Fruit fly (Drosophila melanogaster) whole organism, embryonic: ENCODE data around the gene CG3703.
A peak's percentile ranks its signal among the peaks of the same experiment; 100 is the strongest.

Source experiments
- Atf-2 ChIP-seq: fragments of 200-800 bp; sonication (Bioruptor generic); optimal IDR thresholded peaks from 2 replicates; lab custom pipeline; 2016; ENCODE audit warnings: missing biosample characterization, missing genetic modification characterization
- Atf3 ChIP-seq: fragments of 200-800 bp; sonication (Bioruptor generic); optimal IDR thresholded peaks from 3 replicates; lab custom pipeline; 2016; ENCODE audit warnings: missing biosample characterization, missing genetic modification characterization
- B-H2 ChIP-seq: fragments of 200-800 bp; sonication (Bioruptor generic); optimal IDR thresholded peaks from 2 replicates; lab custom pipeline; 2018; ENCODE audit warnings: missing biosample characterization, mild to moderate bottlenecking, missing genetic modification characterization
- BEAF-32 ChIP-seq: fragments of 200-800 bp; sonication (Bioruptor generic); optimal IDR thresholded peaks from 3 replicates; lab custom pipeline; 2017; ENCODE audit warnings: missing biosample characterization, missing genetic modification characterization, mild to moderate bottlenecking, moderate library complexity, missing genetic modification reagents
- Bdp1 ChIP-seq: fragments of 200-800 bp; sonication (Bioruptor generic); optimal IDR thresholded peaks from 3 replicates; lab custom pipeline; 2016; ENCODE audit warnings: missing biosample characterization, missing genetic modification characterization
- BtbVII ChIP-seq: fragments of 200-800 bp; sonication (Bioruptor generic); optimal IDR thresholded peaks from 3 replicates; lab custom pipeline; 2017; ENCODE audit warnings: missing biosample characterization, mild to moderate bottlenecking, missing genetic modification characterization
- CG10274 ChIP-seq: fragments of 200-800 bp; sonication (Bioruptor generic); optimal IDR thresholded peaks from 3 replicates; lab custom pipeline; 2017; ENCODE audit warnings: missing biosample characterization, mild to moderate bottlenecking, missing genetic modification characterization
- CG12659 ChIP-seq: fragments of 200-800 bp; sonication (Bioruptor generic); optimal IDR thresholded peaks from 3 replicates; lab custom pipeline; 2017; ENCODE audit warnings: mild to moderate bottlenecking, missing biosample characterization, missing genetic modification reagents, missing genetic modification characterization
- CG15269 ChIP-seq: fragments of 200-800 bp; sonication (Bioruptor generic); optimal IDR thresholded peaks from 2 replicates; lab custom pipeline; 2018; ENCODE audit warnings: missing biosample characterization, mild to moderate bottlenecking, missing genetic modification characterization, moderate library complexity
- CG15601 ChIP-seq: fragments of 200-800 bp; sonication (Bioruptor generic); optimal IDR thresholded peaks from 3 replicates; lab custom pipeline; 2019; ENCODE audit warnings: missing biosample characterization, mild to moderate bottlenecking, missing genetic modification characterization, moderate library complexity
- CG16863 ChIP-seq: fragments of 200-800 bp; sonication (Bioruptor generic); optimal IDR thresholded peaks from 3 replicates; lab custom pipeline; 2016; ENCODE audit warnings: missing biosample characterization, missing genetic modification characterization
- CG17328 ChIP-seq: fragments of 200-800 bp; sonication (Bioruptor generic); IDR thresholded peaks from 2 replicates; pipeline ENCODE4 v1.3.6; 2022; ENCODE audit warnings: missing biosample characterization, missing genetic modification characterization
- CG17359 ChIP-seq: fragments of 200-800 bp; sonication (Bioruptor generic); optimal IDR thresholded peaks from 3 replicates; lab custom pipeline; 2018; ENCODE audit warnings: missing biosample characterization, mild to moderate bottlenecking, missing genetic modification characterization, moderate library complexity
- CG17361 ChIP-seq: fragments of 200-800 bp; sonication (Bioruptor generic); IDR thresholded peaks from 3 replicates; pipeline ENCODE4 v1.3.6; 2022; ENCODE audit warnings: missing biosample characterization, missing genetic modification characterization
- CG17568 ChIP-seq: fragments of 200-800 bp; sonication (Bioruptor generic); optimal IDR thresholded peaks from 2 replicates; lab custom pipeline; 2018; ENCODE audit warnings: missing biosample characterization, mild to moderate bottlenecking, missing genetic modification characterization, moderate library complexity
- CG2120 ChIP-seq: fragments of 200-800 bp; sonication (Bioruptor generic); optimal IDR thresholded peaks from 3 replicates; lab custom pipeline; 2016; ENCODE audit warnings: missing biosample characterization, missing genetic modification characterization
- CG2889 ChIP-seq: fragments of 200-800 bp; sonication (Bioruptor generic); IDR thresholded peaks from 3 replicates; pipeline ENCODE4 v1.3.6; 2022; ENCODE audit warnings: missing biosample characterization, missing genetic modification characterization
- CG43689 ChIP-seq: fragments of 200-800 bp; sonication (Bioruptor generic); IDR thresholded peaks from 2 replicates; pipeline ENCODE4 v1.3.6; 2022; ENCODE audit warnings: missing biosample characterization, missing genetic modification characterization
- CG6654 ChIP-seq: fragments of 200-800 bp; sonication (Bioruptor generic); optimal IDR thresholded peaks from 2 replicates; lab custom pipeline; 2017; ENCODE audit warnings: missing biosample characterization, mild to moderate bottlenecking, missing genetic modification characterization
- CG7271 ChIP-seq: fragments of 200-800 bp; sonication (Bioruptor generic); optimal IDR thresholded peaks from 2 replicates; lab custom pipeline; 2018; ENCODE audit warnings: missing biosample characterization, mild to moderate bottlenecking, missing genetic modification characterization, moderate library complexity
- CG7357 ChIP-seq: fragments of 200-800 bp; sonication (Bioruptor generic); IDR thresholded peaks from 3 replicates; pipeline ENCODE4 v1.3.6; 2022; ENCODE audit warnings: missing biosample characterization, missing genetic modification characterization
- CG7745 ChIP-seq: fragments of 200-800 bp; sonication (Bioruptor generic); optimal IDR thresholded peaks from 2 replicates; lab custom pipeline; 2018; ENCODE audit warnings: missing biosample characterization, mild to moderate bottlenecking, missing genetic modification characterization, moderate library complexity
- CG7786 ChIP-seq: fragments of 200-800 bp; sonication (Bioruptor generic); optimal IDR thresholded peaks from 2 replicates; lab custom pipeline; 2016; ENCODE audit warnings: missing biosample characterization, missing genetic modification characterization
- CG9797 ChIP-seq: fragments of 200-800 bp; sonication (Bioruptor generic); optimal IDR thresholded peaks from 3 replicates; lab custom pipeline; 2018; ENCODE audit warnings: missing biosample characterization, mild to moderate bottlenecking, missing genetic modification characterization
- Deaf1 ChIP-seq: fragments of 200-800 bp; optimal IDR thresholded peaks from 3 replicates; lab custom pipeline; 2019; ENCODE audit warnings: missing biosample characterization, mild to moderate bottlenecking, missing genetic modification characterization, moderate library complexity
- Dip3 ChIP-seq: fragments of 200-800 bp; sonication (Bioruptor generic); optimal IDR thresholded peaks from 3 replicates; lab custom pipeline; 2016; ENCODE audit warnings: missing biosample characterization, missing genetic modification characterization
- HLHmδ ChIP-seq: fragments of 200-800 bp; sonication (Bioruptor generic); optimal IDR thresholded peaks from 2 replicates; lab custom pipeline; 2018; ENCODE audit warnings: missing biosample characterization, mild to moderate bottlenecking, missing genetic modification characterization, moderate library complexity
- Jarid2 ChIP-seq: fragments of 200-800 bp; sonication (Bioruptor generic); optimal IDR thresholded peaks from 3 replicates; lab custom pipeline; 2017; ENCODE audit warnings: mild to moderate bottlenecking, missing biosample characterization, missing genetic modification reagents, missing genetic modification characterization
- Mes4 ChIP-seq: fragments of 200-800 bp; sonication (Bioruptor generic); optimal IDR thresholded peaks from 2 replicates; lab custom pipeline; 2016; ENCODE audit warnings: missing biosample characterization, missing genetic modification characterization
- Poxn ChIP-seq: fragments of 200-800 bp; sonication (Bioruptor generic); IDR thresholded peaks from 2 replicates; pipeline ENCODE4 v1.3.6; 2022; ENCODE audit warnings: missing biosample characterization, missing genetic modification characterization
- Sry-δ ChIP-seq: fragments of 200-800 bp; sonication (Bioruptor generic); optimal IDR thresholded peaks from 2 replicates; lab custom pipeline; 2016; ENCODE audit warnings: missing biosample characterization, missing genetic modification characterization
- Ssrp ChIP-seq: fragments of 200-800 bp; sonication (Bioruptor generic); optimal IDR thresholded peaks from 2 replicates; lab custom pipeline; 2018; ENCODE audit warnings: missing biosample characterization, mild to moderate bottlenecking, missing genetic modification characterization, moderate library complexity
- ac ChIP-seq: fragments of 200-800 bp; sonication (Bioruptor generic); optimal IDR thresholded peaks from 3 replicates; lab custom pipeline; 2017; ENCODE audit warnings: missing biosample characterization, mild to moderate bottlenecking, missing genetic modification characterization
- bab2 ChIP-seq: fragments of 200-800 bp; sonication (Bioruptor generic); optimal IDR thresholded peaks from 2 replicates; lab custom pipeline; 2016; ENCODE audit warnings: missing biosample characterization, missing genetic modification characterization
- bowl ChIP-seq: fragments of 200-800 bp; sonication (Bioruptor generic); IDR thresholded peaks from 2 replicates; pipeline ENCODE4 v1.3.6; 2022; ENCODE audit warnings: missing biosample characterization, missing genetic modification characterization
- chif ChIP-seq, 2 experiments: fragments of 200-800 bp; sonication (Bioruptor generic); optimal IDR thresholded peaks; 3 replicates each; lab custom pipeline; 2016; ENCODE audit warnings: missing biosample characterization in 2 of 2, missing genetic modification characterization in 2 of 2
- dan ChIP-seq: fragments of 200-800 bp; sonication (Bioruptor generic); IDR thresholded peaks from 2 replicates; pipeline ENCODE4 v1.3.6; 2022; ENCODE audit warnings: missing biosample characterization, missing genetic modification characterization
- dimm ChIP-seq: fragments of 200-800 bp; sonication (Bioruptor generic); IDR thresholded peaks from 2 replicates; pipeline ENCODE4 v1.3.6; 2022; ENCODE audit warnings: missing biosample characterization, missing genetic modification characterization
- exex ChIP-seq: fragments of 200-800 bp; sonication (Bioruptor generic); optimal IDR thresholded peaks from 4 replicates; lab custom pipeline; 2018; ENCODE audit warnings: missing biosample characterization, mild to moderate bottlenecking, missing genetic modification characterization, moderate library complexity
- ftz-f1 ChIP-seq: fragments of 200-800 bp; sonication (Bioruptor generic); optimal IDR thresholded peaks from 2 replicates; lab custom pipeline; 2016; ENCODE audit warnings: missing biosample characterization, missing genetic modification characterization
- gce ChIP-seq: fragments of 200-800 bp; sonication (Bioruptor generic); IDR thresholded peaks from 3 replicates; pipeline ENCODE4 v1.3.6; 2022; ENCODE audit warnings: missing biosample characterization, missing genetic modification characterization
- gsb-n ChIP-seq: fragments of 200-800 bp; sonication (Bioruptor generic); optimal IDR thresholded peaks from 3 replicates; lab custom pipeline; 2018; ENCODE audit warnings: missing biosample characterization, mild to moderate bottlenecking, missing genetic modification characterization
- hbn ChIP-seq: fragments of 200-800 bp; sonication (Bioruptor generic); IDR thresholded peaks from 2 replicates; pipeline ENCODE4 v1.3.6; 2022; ENCODE audit warnings: missing biosample characterization, missing genetic modification characterization; ENCODE audit not compliant: partially characterized antibody
- hth ChIP-seq: fragments of >200 bp; optimal IDR thresholded peaks from 2 replicates; lab custom pipeline; 2017; ENCODE audit warnings: inconsistent platforms
- klu ChIP-seq: fragments of 200-800 bp; sonication (Bioruptor generic); IDR thresholded peaks from 2 replicates; pipeline ENCODE4 v1.3.6; 2022; ENCODE audit warnings: missing biosample characterization, missing genetic modification characterization
- pfk ChIP-seq: fragments of 200-800 bp; sonication (Bioruptor generic); optimal IDR thresholded peaks from 2 replicates; lab custom pipeline; 2018; ENCODE audit warnings: missing biosample characterization, mild to moderate bottlenecking, missing genetic modification characterization, moderate library complexity
- phol ChIP-seq: fragments of 200-800 bp; sonication (Bioruptor generic); optimal IDR thresholded peaks from 3 replicates; lab custom pipeline; 2018; ENCODE audit warnings: missing biosample characterization, mild to moderate bottlenecking, missing genetic modification characterization, moderate library complexity
- pnt ChIP-seq: fragments of 200-800 bp; sonication (Bioruptor generic); optimal IDR thresholded peaks from 3 replicates; lab custom pipeline; 2016; ENCODE audit warnings: missing biosample characterization, missing genetic modification characterization
- run ChIP-seq: fragments of 200-800 bp; sonication (Bioruptor generic); optimal IDR thresholded peaks from 3 replicates; lab custom pipeline; 2018; ENCODE audit warnings: missing biosample characterization, mild to moderate bottlenecking, missing genetic modification characterization
- schlank ChIP-seq: fragments of 200-800 bp; sonication (Bioruptor generic); optimal IDR thresholded peaks from 2 replicates; lab custom pipeline; 2018; ENCODE audit warnings: missing biosample characterization, mild to moderate bottlenecking, missing genetic modification characterization
- sd ChIP-seq: fragments of 200-800 bp; sonication (Bioruptor generic); optimal IDR thresholded peaks from 3 replicates; lab custom pipeline; 2018; ENCODE audit warnings: missing biosample characterization, mild to moderate bottlenecking, missing genetic modification characterization, moderate library complexity
- sisA ChIP-seq: fragments of 200-800 bp; sonication (Bioruptor generic); IDR thresholded peaks from 2 replicates; pipeline ENCODE4 v1.3.6; 2022; ENCODE audit warnings: missing biosample characterization, missing genetic modification characterization

Gene CG3703

dm6 chrX:955873-956272 is 10.3 kb upstream of the CG3703 start (continued):
- TF ChIP-seq CG7745 (tag; lab: Kevin White, UChicago): no peak
- TF ChIP-seq HLHmδ (GFP tag; lab: Kevin White, UChicago): no peak
- TF ChIP-seq gsb-n (tag; lab: Kevin White, UChicago): no peak
- TF ChIP-seq CG16863: peak; percentile 35
- no peak for TF ChIP-seq CG2889 (GFP tag; lab: Robert Waterston, UW)
- peak; percentile 11 for TF ChIP-seq sd (tag; lab: Kevin White, UChicago)
- TF ChIP-seq ftz-f1 (GFP tag; lab: Kevin White, UChicago): no peak
- no peak for TF ChIP-seq Jarid2
- TF ChIP-seq Atf3 (GFP tag; lab: Kevin White, UChicago): no peak
- no peak for TF ChIP-seq CG43689
- peak; percentile 31 to 33 for TF ChIP-seq chif (GFP tag; optimal IDR thresholded peaks at IDR 0.05; lab: Kevin White, UChicago)
- TF ChIP-seq bowl: no peak
- TF ChIP-seq gce: no peak
- TF ChIP-seq CG15601 (tag; lab: Kevin White, UChicago): no peak
- TF ChIP-seq Dip3: peak; percentile 28
- no peak for TF ChIP-seq hth (lab: Kevin White, UChicago)
- peak; percentile 62 for TF ChIP-seq phol (tag; lab: Kevin White, UChicago)
- TF ChIP-seq BtbVII (GFP tag; lab: Kevin White, UChicago): peak; percentile 41
- TF ChIP-seq CG7786 (GFP tag; lab: Kevin White, UChicago): peak; percentile 45
- no peak for TF ChIP-seq ac (GFP tag; lab: Kevin White, UChicago)
- TF ChIP-seq Sry-δ (GFP tag; lab: Kevin White, UChicago): peak; percentile 18
- peak; percentile 11 for TF ChIP-seq schlank (tag; lab: Kevin White, UChicago)
- peak; percentile 57 for TF ChIP-seq Ssrp (tag; lab: Kevin White, UChicago)
- no peak for TF ChIP-seq Mes4
- TF ChIP-seq Bdp1 (GFP tag; lab: Kevin White, UChicago): no peak
- TF ChIP-seq Atf-2 (GFP tag; lab: Kevin White, UChicago): no peak
- peak; percentile 4 for TF ChIP-seq CG6654
- TF ChIP-seq CG17359 (tag; lab: Kevin White, UChicago): peak; percentile 65
- TF ChIP-seq CG15269: peak; percentile 62
- TF ChIP-seq CG10274: no peak
- no peak for TF ChIP-seq pfk (GFP tag; lab: Kevin White, UChicago)
- peak; percentile 67 for TF ChIP-seq pnt (GFP tag; lab: Kevin White, UChicago)
- TF ChIP-seq CG17361 (GFP tag; lab: Robert Waterston, UW): peak; percentile 53; the same call in 1 of the 3 replicates
- TF ChIP-seq bab2 (GFP tag; lab: Kevin White, UChicago): peak; percentile 52
- TF ChIP-seq BEAF-32 (GFP tag; lab: Kevin White, UChicago): no peak
- 0 out of 2 replicates have a peak, but pooled peaks have one; percentile 19 for TF ChIP-seq dimm (GFP tag; lab: Robert Waterston, UW)
- TF ChIP-seq Poxn (GFP tag; lab: Robert Waterston, UW): no peak
- peak; percentile 51 for TF ChIP-seq run (tag; lab: Kevin White, UChicago)
- TF ChIP-seq CG17568: no peak
- no peak for TF ChIP-seq CG9797 (GFP tag; lab: Kevin White, UChicago)
- peak; percentile 68 for TF ChIP-seq CG2120 (GFP tag; lab: Kevin White, UChicago)
- TF ChIP-seq sisA (GFP tag; lab: Robert Waterston, UW): peak; percentile 75
- TF ChIP-seq Deaf1 (tag; lab: Kevin White, UChicago): peak; percentile 15
- no peak for TF ChIP-seq hbn (GFP tag; lab: Robert Waterston, UW)
- TF ChIP-seq exex (tag; lab: Kevin White, UChicago): no peak
- TF ChIP-seq klu (GFP tag; lab: Robert Waterston, UW): no peak; the same call in 1 of the 2 replicates
- TF ChIP-seq CG7357: peak; percentile 39; the same call in 1 of the 3 replicates
- peak; percentile 34 for TF ChIP-seq CG12659 (GFP tag; lab: Kevin White, UChicago)
- TF ChIP-seq CG7271 (tag; lab: Kevin White, UChicago): no peak
- no peak for TF ChIP-seq dan
- no peak for TF ChIP-seq B-H2 (GFP tag; lab: Kevin White, UChicago)
- peak; percentile 56 for TF ChIP-seq CG17328 (GFP tag; lab: Robert Waterston, UW)
